Fruit fly (Drosophila melanogaster) whole organism, larva: Measurements from ENCODE around the gene eIF4E3.
"Not testable (repeated sequence)": the region's sequence is repeated elsewhere in the genome, so short reads cannot be mapped to it uniquely, and the experiment has no call there.

ENCODE experiments used
- noc ChIP-seq: fragments of 200-800 bp; sonication (Bioruptor generic); optimal IDR thresholded peaks from 3 replicates; lab custom pipeline; 2019; ENCODE audit warnings: missing biosample characterization, mild to moderate bottlenecking, missing genetic modification characterization, moderate library complexity

The eIF4E3 gene

dm6 chr3L:8219687-8220086 is 9.3 kb upstream of the eIF4E3 start:
- no peak for TF ChIP-seq noc (tag; lab: Kevin White, UChicago)

- TF ChIP-seq noc (tag; lab: Kevin White, UChicago) = no peak
These were observed 7.2 kb upstream of the eIF4E3 start, which contains the start of gene CG13678 for dm6 chr3L:8221835-8222234. Gene CG13678 (plus strand): TSS chr3L:8222141.

- TF ChIP-seq noc (tag; lab: Kevin White, UChicago) = not testable (repeated sequence)
These were observed 9.3 kb downstream of the eIF4E3 start, which contains the start of gene Dscam4 for dm6 chr3L:8238347-8238746. Gene Dscam4 (plus strand): TSS chr3L:8238647.

- no peak for TF ChIP-seq noc (tag; lab: Kevin White, UChicago)
These were observed 11.5 kb downstream of the eIF4E3 start, which contains the start of gene CG7213 for dm6 chr3L:8240501-8240900. Gene CG7213 (minus strand): TSS chr3L:8240601.

dm6 chr3L:8240932-8241331 is 11.9 kb downstream of the eIF4E3 start:
- TF ChIP-seq noc (tag; lab: Kevin White, UChicago) = no peak
